Fruit fly (Drosophila melanogaster): Measurements from ENCODE around the gene CG7420.

Gene CG7420

dm6 chr2L:1470772-1471171 lies 31.9 kb downstream of the CG7420 start (continued):
- TF ChIP-seq bsh (GFP tag; optimal IDR thresholded peaks at IDR 0.05) (peak; percentile 4 to 14), CG7271 (tag; optimal IDR thresholded peaks at IDR 0.05) (no peak), Kr (GFP tag; optimal IDR thresholded peaks at IDR 0.05) (no peak)

dm6 chr2L:1470009-1470408 lies 32.7 kb downstream of the CG7420 start:
- no peak for TF ChIP-seq az2 (GFP tag; optimal IDR thresholded peaks at IDR 0.05)
- no peak for TF ChIP-seq esg (GFP tag; conservative IDR thresholded peaks at IDR 0.05)
- TF ChIP-seq Vsx1 (GFP tag; optimal IDR thresholded peaks at IDR 0.05): peak; percentile 16
- TF ChIP-seq org-1 (GFP tag; optimal IDR thresholded peaks at IDR 0.05): peak; percentile 6
- TF ChIP-seq E2f2 (GFP tag; IDR thresholded peaks at IDR 0.05): 0 out of 2 replicates have a peak, but pooled peaks have one; percentile 14
- no peak for TF ChIP-seq run (tag; optimal IDR thresholded peaks at IDR 0.05)
- peak; percentile 2 for TF ChIP-seq gsb-n (tag; optimal IDR thresholded peaks at IDR 0.05)
- no peak for TF ChIP-seq caup (GFP tag; optimal IDR thresholded peaks at IDR 0.05; ENCODE audit: severe bottlenecking)
- TF ChIP-seq Dip3 (GFP tag; optimal IDR thresholded peaks at IDR 0.05): no peak
- TF ChIP-seq CG13296 (GFP tag; optimal IDR thresholded peaks at IDR 0.05): no peak
- 0 out of 2 replicates have a peak, but pooled peaks have one; percentile 24 for TF ChIP-seq CG10959 (GFP tag; IDR thresholded peaks at IDR 0.05)
- TF ChIP-seq Dip2 (GFP tag; IDR thresholded peaks at IDR 0.05): no peak
- TF ChIP-seq CG8924 (tag; optimal IDR thresholded peaks at IDR 0.05): peak; percentile 50
- TF ChIP-seq tgo (GFP tag; IDR thresholded peaks at IDR 0.05): 0 out of 3 replicates have a peak, but pooled peaks have one; percentile 20
- no peak for TF ChIP-seq CHES-1-like (GFP tag; optimal IDR thresholded peaks at IDR 0.05)
- peak; percentile 62 for TF ChIP-seq Xrp1 (GFP tag; IDR thresholded peaks at IDR 0.05)
- TF ChIP-seq CG18011 (GFP tag; optimal IDR thresholded peaks at IDR 0.05): no peak
- TF ChIP-seq bsh (GFP tag; optimal IDR thresholded peaks at IDR 0.05): peak in 1 of 2 experiments; percentile 42
- TF ChIP-seq CG2678 (tag; optimal IDR thresholded peaks at IDR 0.05): peak; percentile 29
- TF ChIP-seq CG15696 (tag; optimal IDR thresholded peaks at IDR 0.05): peak; percentile 26
- TF ChIP-seq CG12071 (GFP tag; optimal IDR thresholded peaks at IDR 0.05): no peak
- TF ChIP-seq Ptx1 (GFP tag; IDR thresholded peaks at IDR 0.05): 0 out of 2 replicates have a peak, but pooled peaks have one; percentile 16
- TF ChIP-seq pros (GFP tag; optimal IDR thresholded peaks at IDR 0.05): peak; percentile 26
- TF ChIP-seq Oli (tag; optimal IDR thresholded peaks at IDR 0.05): peak; percentile 34
- no peak for TF ChIP-seq chinmo (GFP tag; IDR thresholded peaks at IDR 0.05; ENCODE audit: partially characterized antibody)
- no peak for TF ChIP-seq usp (GFP tag; optimal IDR thresholded peaks at IDR 0.05)
- peak; percentile 70 for TF ChIP-seq row (GFP tag; IDR thresholded peaks at IDR 0.05)
- TF ChIP-seq CG11504 (tag; optimal IDR thresholded peaks at IDR 0.05): peak; percentile 47
- peak; percentile 60 for TF ChIP-seq gem (tag; optimal IDR thresholded peaks at IDR 0.05)
- peak; percentile 1 for TF ChIP-seq Xbp1 (GFP tag; optimal IDR thresholded peaks at IDR 0.05)
- peak; percentile 4 for TF ChIP-seq CG33557 (GFP tag; optimal IDR thresholded peaks at IDR 0.05)
- no peak for TF ChIP-seq ATbp (GFP tag; optimal IDR thresholded peaks at IDR 0.05)
- TF ChIP-seq D (optimal IDR thresholded peaks at IDR 0.05): no peak
- TF ChIP-seq D (GFP tag; optimal IDR thresholded peaks at IDR 0.05): peak; percentile 22
- no peak for TF ChIP-seq fu2 (GFP tag; optimal IDR thresholded peaks at IDR 0.05)
- TF ChIP-seq Aef1 (GFP tag; IDR thresholded peaks at IDR 0.05): no peak
- no peak for TF ChIP-seq ken (GFP tag; IDR thresholded peaks at IDR 0.05)
- peak; percentile 41 for TF ChIP-seq Blimp-1 (GFP tag; optimal IDR thresholded peaks at IDR 0.05)
- peak; percentile 90 for TF ChIP-seq Sry-β (GFP tag; optimal IDR thresholded peaks at IDR 0.05)
- TF ChIP-seq CG14710 (tag; optimal IDR thresholded peaks at IDR 0.05): peak; percentile 33
- no peak for TF ChIP-seq jigr1 (GFP tag; IDR thresholded peaks at IDR 0.05)
- no peak for TF ChIP-seq CG17385 (GFP tag; optimal IDR thresholded peaks at IDR 0.05)
- TF ChIP-seq dysf (GFP tag; IDR thresholded peaks at IDR 0.05): 0 out of 3 replicates have a peak, but pooled peaks have one; percentile 23
- TF ChIP-seq CG2712 (tag; optimal IDR thresholded peaks at IDR 0.05): peak; percentile 59
- TF ChIP-seq Med (GFP tag): peak; percentile 28
- TF ChIP-seq CG7556 (GFP tag; optimal IDR thresholded peaks at IDR 0.05): peak; percentile 15

All from whole organism, embryonic.